Worm (Caenorhabditis elegans): ENCODE data around the gene F54B11.5.

- TF ChIP-seq R02D3.7 (tag; optimal IDR thresholded peaks at IDR 0.05) = no peak
- TF ChIP-seq snpc-4 (tag; optimal IDR thresholded peaks at IDR 0.05) = no peak
- TF ChIP-seq aly-2 (tag; optimal IDR thresholded peaks at IDR 0.05) = no peak
- no peak for TF ChIP-seq pqm-1 (tag; optimal IDR thresholded peaks at IDR 0.05)
Observed at ce11 chrX:13550890-13551289, 45.0 kb downstream of the F54B11.5 start, which contains the start of gene odr-1.
